Worm (Caenorhabditis elegans) whole organism, L4/young adult: Measurements from ENCODE around the gene srx-54.
"Not testable (repeated sequence)": the region's sequence is repeated elsewhere in the genome, so short reads cannot be mapped to it uniquely, and the experiment has no call there.

Experiments
- W03F9.2 ChIP-seq: fragments of 150-350 bp; optimal IDR thresholded peaks from 2 replicates; lab custom pipeline; 2014; ENCODE audit warnings: missing biosample characterization, missing genetic modification characterization
- dao-5 ChIP-seq: sonication (generic microtip); optimal IDR thresholded peaks from 2 replicates; lab custom pipeline; 2016; ENCODE audit warnings: missing genotype, missing genetic modification characterization, moderate library complexity, missing compliant biosample characterization
- him-1 ChIP-seq: sonication (generic microtip); optimal IDR thresholded peaks from 2 replicates; lab custom pipeline; 2016; ENCODE audit warnings: missing genotype, missing genetic modification reagents, missing genetic modification characterization, missing compliant biosample characterization

The srx-54 gene

ce11 chrV:16974919-16975318 is at the start of gene srx-54:
TSS of gene srx-54 (plus strand) at chrV:16975219.
- TF ChIP-seq dao-5 (tag; lab: Kevin White, UChicago) (no peak), W03F9.2 (tag; lab: Kevin White, UChicago) (no peak), him-1 (tag; lab: Kevin White, UChicago) (no peak)

- TF ChIP-seq W03F9.2 (tag; lab: Kevin White, UChicago) (no peak), him-1 (tag; lab: Kevin White, UChicago) (no peak), dao-5 (tag; lab: Kevin White, UChicago) (no peak)
Observed at ce11 chrV:16927345-16927744, 47.7 kb upstream of the srx-54 start, which contains the start of gene Y102A5C.36. TSS of gene Y102A5C.36 (minus strand) at chrV:16927445.

ce11 chrV:16938731-16939130 is 36.3 kb upstream of the srx-54 start, which contains the start of gene fbxa-148:
TSS of gene fbxa-148 (plus strand) at chrV:16939031.
- TF ChIP-seq W03F9.2, him-1, dao-5 (tag; lab: Kevin White, UChicago): not testable (repeated sequence)

ce11 chrV:16948011-16948410 is 27.0 kb upstream of the srx-54 start, which contains the start of gene fbxa-112:
TSS of gene fbxa-112 (minus strand) at chrV:16948111.
- TF ChIP-seq dao-5, him-1, W03F9.2 (tag; lab: Kevin White, UChicago): not testable (repeated sequence)

ce11 chrV:16949609-16950008 is 25.4 kb upstream of the srx-54 start, which contains the start of gene fbxa-111:
TSS of gene fbxa-111 (minus strand) at chrV:16949709.
- not testable (repeated sequence) for TF ChIP-seq W03F9.2, dao-5, him-1 (tag; lab: Kevin White, UChicago)

- TF ChIP-seq W03F9.2 (tag; lab: Kevin White, UChicago) = no peak
- TF ChIP-seq him-1 (tag; lab: Kevin White, UChicago) = no peak
- no peak for TF ChIP-seq dao-5 (tag; lab: Kevin White, UChicago)
Observed at ce11 chrV:16950036-16950435, 25.0 kb upstream of the srx-54 start.

ce11 chrV:16951504-16951903 is 23.5 kb upstream of the srx-54 start, which contains the start of gene clec-238:
TSS of gene clec-238 (plus strand) at chrV:16951804.
- TF ChIP-seq dao-5 (tag; lab: Kevin White, UChicago) = no peak
- TF ChIP-seq W03F9.2 (tag; lab: Kevin White, UChicago) = no peak
- no peak for TF ChIP-seq him-1 (tag; lab: Kevin White, UChicago)

ce11 chrV:16954766-16955165 is 20.3 kb upstream of the srx-54 start, which contains the start of gene srh-206:
TSS of gene srh-206 (minus strand) at chrV:16954866.
- TF ChIP-seq him-1 (tag; lab: Kevin White, UChicago) (no peak), W03F9.2 (tag; lab: Kevin White, UChicago) (no peak), dao-5 (tag; lab: Kevin White, UChicago) (no peak)

ce11 chrV:16956229-16956628 is 18.8 kb upstream of the srx-54 start, which contains the start of gene clec-239:
TSS of gene clec-239 (plus strand) at chrV:16956529.
- TF ChIP-seq him-1 (tag; lab: Kevin White, UChicago) = no peak
- no peak for TF ChIP-seq W03F9.2 (tag; lab: Kevin White, UChicago)
- no peak for TF ChIP-seq dao-5 (tag; lab: Kevin White, UChicago)

- no peak for TF ChIP-seq dao-5 (tag; lab: Kevin White, UChicago)
- no peak for TF ChIP-seq W03F9.2 (tag; lab: Kevin White, UChicago)
- no peak for TF ChIP-seq him-1 (tag; lab: Kevin White, UChicago)
Observed at ce11 chrV:16958975-16959374, 16.0 kb upstream of the srx-54 start.

ce11 chrV:16965655-16966054 is 9.4 kb upstream of the srx-54 start, which contains the start of gene efl-1:
TSS of gene efl-1 (minus strand) at chrV:16965675.
- TF ChIP-seq dao-5 (tag; lab: Kevin White, UChicago) (no peak), him-1 (tag; lab: Kevin White, UChicago) (no peak), W03F9.2 (tag; lab: Kevin White, UChicago) (peak; percentile 86)

ce11 chrV:16966636-16967035 is 8.4 kb upstream of the srx-54 start, which contains the start of gene fbxa-90:
TSS of gene fbxa-90 (plus strand) at chrV:16966814.
- no peak for TF ChIP-seq W03F9.2 (tag; lab: Kevin White, UChicago)
- TF ChIP-seq dao-5 (tag; lab: Kevin White, UChicago) = no peak
- no peak for TF ChIP-seq him-1 (tag; lab: Kevin White, UChicago)

- TF ChIP-seq dao-5 (tag; lab: Kevin White, UChicago) (no peak), W03F9.2 (tag; lab: Kevin White, UChicago) (no peak), him-1 (tag; lab: Kevin White, UChicago) (no peak)
Observed at ce11 chrV:16972134-16972533, 2.9 kb upstream of the srx-54 start, which contains the start of gene srh-119. TSS of gene srh-119 (plus strand) at chrV:16972434.
